1 fruit fly cellular context compared by ENCODE assay signal in the genomic region with DNA sequence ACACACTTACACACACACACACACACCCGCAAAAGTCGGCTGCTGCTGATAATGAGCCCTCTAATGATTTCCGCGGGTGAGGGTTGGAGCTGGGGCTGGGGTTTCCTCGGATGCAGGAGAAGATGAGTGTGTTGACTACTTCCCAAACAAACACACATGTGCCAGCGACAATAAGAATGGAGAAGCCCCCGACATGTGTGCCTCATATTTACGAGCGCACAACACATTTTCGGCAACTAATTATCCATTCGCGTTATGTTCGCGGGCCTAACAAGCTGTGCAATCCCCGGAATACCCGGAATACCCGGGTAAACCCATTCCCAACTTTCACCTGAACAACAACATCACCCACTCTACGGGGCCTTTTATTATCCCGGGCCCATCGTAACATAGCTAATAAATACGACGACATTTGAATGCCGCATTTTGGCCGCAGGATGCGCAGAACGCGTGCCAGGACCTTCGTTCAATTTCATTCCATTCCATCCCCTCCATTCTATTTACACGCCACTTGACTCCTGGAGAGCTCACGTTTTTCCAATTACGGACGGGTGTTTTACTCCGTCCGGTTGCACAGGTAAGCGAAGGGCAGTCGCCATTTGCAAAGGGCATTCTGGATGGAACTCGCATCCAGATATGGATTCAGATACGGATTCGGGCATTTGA.
TF ChIP-seq lines count a peak whose summit lies in the region.

No protein-coding gene starts in this region.

TF ChIP-seq in whole organism, embryonic, 481 proteins besides CTCF, POLR2A, EP300 and RAD21 (continued from another document):
- TF ChIP-seq CG17359 (tag; optimal IDR thresholded peaks at IDR 0.05; lab: Kevin White, UChicago) (no peak), Dek (tag; optimal IDR thresholded peaks at IDR 0.05; lab: Kevin White, UChicago) (no peak), lbe (GFP tag; optimal IDR thresholded peaks at IDR 0.05; lab: Kevin White, UChicago) (no peak), h (optimal IDR thresholded peaks at IDR 0.05; lab: Kevin White, UChicago) (no peak), CG12104 (GFP tag; optimal IDR thresholded peaks at IDR 0.05; lab: Kevin White, UChicago) (no peak), ems (GFP tag; optimal IDR thresholded peaks at IDR 0.05; lab: Kevin White, UChicago) (no peak), Hey (tag; optimal IDR thresholded peaks at IDR 0.05; lab: Kevin White, UChicago) (peak; percentile 73), Abd-B (GFP tag; optimal IDR thresholded peaks at IDR 0.05; lab: Kevin White, UChicago) (no peak), chinmo (GFP tag; IDR thresholded peaks at IDR 0.05; lab: Robert Waterston, UW; ENCODE audit: partially characterized antibody) (0 out of 4 replicates have a peak, but pooled peaks have one; percentile 14), CG3726 (GFP tag; IDR thresholded peaks at IDR 0.05; lab: Robert Waterston, UW) (no peak), BEAF-32 (GFP tag; optimal IDR thresholded peaks at IDR 0.05; lab: Kevin White, UChicago) (no peak), amos (GFP tag; IDR thresholded peaks at IDR 0.05; lab: Robert Waterston, UW; ENCODE audit: partially characterized antibody) (no peak), zfh2 (GFP tag; optimal IDR thresholded peaks at IDR 0.05; lab: Kevin White, UChicago) (no peak), Dfd (GFP tag; optimal IDR thresholded peaks at IDR 0.05; lab: Kevin White, UChicago) (no peak), Poxn (GFP tag; IDR thresholded peaks at IDR 0.05; lab: Robert Waterston, UW) (no peak), CG6854 (GFP tag; optimal IDR thresholded peaks at IDR 0.05; lab: Kevin White, UChicago) (no peak), Oli (tag; optimal IDR thresholded peaks at IDR 0.05; lab: Kevin White, UChicago) (no peak), CG6689 (GFP tag; IDR thresholded peaks at IDR 0.05; lab: Robert Waterston, UW) (no peak), Ets65A (GFP tag; lab: Kevin White, UChicago) (peak; percentile 63), Antp (GFP tag; optimal IDR thresholded peaks at IDR 0.05; lab: Kevin White, UChicago) (no peak), Ssrp (tag; optimal IDR thresholded peaks at IDR 0.05; lab: Kevin White, UChicago) (no peak), pb (GFP tag; optimal IDR thresholded peaks at IDR 0.05; lab: Kevin White, UChicago) (no peak), disco-r (GFP tag; optimal IDR thresholded peaks at IDR 0.05; lab: Kevin White, UChicago) (no peak), CG18011 (GFP tag; optimal IDR thresholded peaks at IDR 0.05; lab: Kevin White, UChicago) (no peak), dmrt99B (tag; optimal IDR thresholded peaks at IDR 0.05; lab: Kevin White, UChicago) (no peak), grau (tag; optimal IDR thresholded peaks at IDR 0.05; lab: Kevin White, UChicago) (no peak), CG1792 (GFP tag; optimal IDR thresholded peaks at IDR 0.05; lab: Kevin White, UChicago) (no peak), ttk (GFP tag; IDR thresholded peaks at IDR 0.05; lab: Robert Waterston, UW) (no peak), Dp (GFP tag; optimal IDR thresholded peaks at IDR 0.05; lab: Kevin White, UChicago) (no peak), CG11504 (tag; optimal IDR thresholded peaks at IDR 0.05; lab: Kevin White, UChicago) (no peak), Dip2 (GFP tag; IDR thresholded peaks at IDR 0.05; lab: Robert Waterston, UW) (no peak), repo (GFP tag; optimal IDR thresholded peaks at IDR 0.05; lab: Kevin White, UChicago) (no peak), sna (GFP tag; IDR thresholded peaks at IDR 0.05; lab: Robert Waterston, UW; ENCODE audit: partially characterized antibody) (no peak), ssp (GFP tag; IDR thresholded peaks at IDR 0.05; lab: Robert Waterston, UW) (no peak), CG10462 (GFP tag; optimal IDR thresholded peaks at IDR 0.05; lab: Kevin White, UChicago) (no peak), CG4854 (GFP tag; optimal IDR thresholded peaks at IDR 0.05; lab: Kevin White, UChicago) (no peak), Deaf1 (tag; optimal IDR thresholded peaks at IDR 0.05; lab: Kevin White, UChicago) (no peak)
